Fruit fly (Drosophila melanogaster) whole organism, embryonic: ENCODE measurements around the gene PAPLA1.
A peak's percentile ranks its signal among the peaks of the same experiment; 100 is the strongest.

ENCODE experiments used
- Abd-B ChIP-seq: fragments of 200-800 bp; sonication (Bioruptor generic); optimal IDR thresholded peaks from 2 replicates; lab custom pipeline; 2018; ENCODE audit warnings: missing biosample characterization, mild to moderate bottlenecking, missing genetic modification characterization, moderate library complexity
- Ada2b ChIP-seq: fragments of 200-800 bp; sonication (Bioruptor generic); IDR thresholded peaks from 2 replicates; pipeline ENCODE4 v1.3.6; 2022; ENCODE audit warnings: missing biosample characterization, missing genetic modification characterization
- B-H2 ChIP-seq: fragments of 200-800 bp; sonication (Bioruptor generic); optimal IDR thresholded peaks from 2 replicates; lab custom pipeline; 2018; ENCODE audit warnings: missing biosample characterization, mild to moderate bottlenecking, missing genetic modification characterization
- CG10147 ChIP-seq: fragments of 200-800 bp; sonication (Bioruptor generic); optimal IDR thresholded peaks from 2 replicates; lab custom pipeline; 2019; ENCODE audit warnings: missing biosample characterization, mild to moderate bottlenecking, missing genetic modification characterization, moderate library complexity
- CG11695 ChIP-seq: fragments of 200-800 bp; sonication (Bioruptor generic); IDR thresholded peaks from 3 replicates; pipeline ENCODE4 v1.3.6; 2022; ENCODE audit warnings: missing biosample characterization, missing genetic modification characterization
- CG11696 ChIP-seq: fragments of 200-800 bp; sonication (Bioruptor generic); IDR thresholded peaks from 2 replicates; pipeline ENCODE4 v1.3.6; 2022; ENCODE audit warnings: missing biosample characterization, missing genetic modification characterization
- CG12071 ChIP-seq: fragments of 200-800 bp; sonication (Bioruptor generic); optimal IDR thresholded peaks from 3 replicates; lab custom pipeline; 2018; ENCODE audit warnings: missing biosample characterization, mild to moderate bottlenecking, missing genetic modification characterization
- CG12104 ChIP-seq: fragments of 200-800 bp; sonication (Bioruptor generic); optimal IDR thresholded peaks from 3 replicates; lab custom pipeline; 2016; ENCODE audit warnings: missing biosample characterization, missing genetic modification characterization
- CG12391 ChIP-seq: fragments of 200-800 bp; sonication (Bioruptor generic); optimal IDR thresholded peaks from 3 replicates; lab custom pipeline; 2018; ENCODE audit warnings: missing biosample characterization, mild to moderate bottlenecking, missing genetic modification characterization, moderate library complexity
- CG12769 ChIP-seq: fragments of 200-800 bp; sonication (Bioruptor generic); optimal IDR thresholded peaks from 2 replicates; lab custom pipeline; 2019; ENCODE audit warnings: missing biosample characterization, mild to moderate bottlenecking, missing genetic modification characterization, moderate library complexity
- CG15269 ChIP-seq: fragments of 200-800 bp; sonication (Bioruptor generic); optimal IDR thresholded peaks from 2 replicates; lab custom pipeline; 2018; ENCODE audit warnings: missing biosample characterization, mild to moderate bottlenecking, missing genetic modification characterization, moderate library complexity
- CG15696 ChIP-seq: fragments of 200-800 bp; sonication (Bioruptor generic); optimal IDR thresholded peaks from 2 replicates; lab custom pipeline; 2019; ENCODE audit warnings: missing biosample characterization, mild to moderate bottlenecking, missing genetic modification characterization, moderate library complexity
- CG17359 ChIP-seq: fragments of 200-800 bp; sonication (Bioruptor generic); optimal IDR thresholded peaks from 3 replicates; lab custom pipeline; 2018; ENCODE audit warnings: missing biosample characterization, mild to moderate bottlenecking, missing genetic modification characterization, moderate library complexity
- CG17612 ChIP-seq: fragments of 200-800 bp; sonication (Bioruptor generic); IDR thresholded peaks from 2 replicates; pipeline ENCODE4 v1.3.6; 2022; ENCODE audit warnings: missing biosample characterization, missing genetic modification characterization
- CG18262 ChIP-seq: fragments of 200-800 bp; optimal IDR thresholded peaks from 3 replicates; lab custom pipeline; 2019; ENCODE audit warnings: missing biosample characterization, mild to moderate bottlenecking, missing genetic modification characterization, moderate library complexity
- CG2712 ChIP-seq: fragments of 200-800 bp; optimal IDR thresholded peaks from 3 replicates; lab custom pipeline; 2019; ENCODE audit warnings: missing biosample characterization, mild to moderate bottlenecking, missing genetic modification characterization, moderate library complexity
- CG3726 ChIP-seq: fragments of 200-800 bp; sonication (Bioruptor generic); IDR thresholded peaks from 3 replicates; pipeline ENCODE4, ENCODE4 v1.3.6; 2022; ENCODE audit warnings: missing biosample characterization, missing genetic modification characterization
- CG3995 ChIP-seq: fragments of 200-800 bp; sonication (Bioruptor generic); optimal IDR thresholded peaks from 3 replicates; lab custom pipeline; 2016; ENCODE audit warnings: missing biosample characterization, missing genetic modification characterization
- CG42726 ChIP-seq: fragments of 200-800 bp; sonication (Bioruptor generic); IDR thresholded peaks from 2 replicates; pipeline ENCODE4 v1.3.6; 2022; ENCODE audit warnings: missing biosample characterization, missing genetic modification characterization; ENCODE audit not compliant: partially characterized antibody
- CG4617 ChIP-seq: fragments of 200-800 bp; sonication (Bioruptor generic); optimal IDR thresholded peaks from 3 replicates; lab custom pipeline; 2016; ENCODE audit warnings: missing biosample characterization, missing genetic modification characterization, borderline replicate concordance
- CG8281 ChIP-seq: fragments of 200-800 bp; sonication (Bioruptor generic); optimal IDR thresholded peaks from 2 replicates; lab custom pipeline; 2018; ENCODE audit warnings: missing biosample characterization, mild to moderate bottlenecking, missing genetic modification characterization, moderate library complexity
- CG8944 ChIP-seq: fragments of 200-800 bp; sonication (Bioruptor generic); optimal IDR thresholded peaks from 3 replicates; lab custom pipeline; 2016; ENCODE audit warnings: missing biosample characterization, missing genetic modification characterization
- CG9437 ChIP-seq: fragments of 200-800 bp; sonication (Bioruptor generic); optimal IDR thresholded peaks from 2 replicates; lab custom pipeline; 2018; ENCODE audit warnings: missing biosample characterization, mild to moderate bottlenecking, missing genetic modification characterization
- CG9609 ChIP-seq: fragments of 200-800 bp; sonication (Bioruptor generic); optimal IDR thresholded peaks from 3 replicates; lab custom pipeline; 2016; ENCODE audit warnings: missing biosample characterization, missing genetic modification characterization
- D19A ChIP-seq: fragments of 200-800 bp; optimal IDR thresholded peaks from 3 replicates; lab custom pipeline; 2019; ENCODE audit warnings: missing biosample characterization, mild to moderate bottlenecking, missing genetic modification characterization, moderate library complexity
- Fer1 ChIP-seq: fragments of 200-800 bp; sonication (Bioruptor generic); optimal IDR thresholded peaks from 2 replicates; lab custom pipeline; 2017; ENCODE audit warnings: missing biosample characterization, mild to moderate bottlenecking, missing genetic modification characterization
- Gsc ChIP-seq: fragments of 200-800 bp; sonication (Bioruptor generic); IDR thresholded peaks from 2 replicates; pipeline ENCODE4 v1.3.6; 2022; ENCODE audit warnings: missing biosample characterization, missing genetic modification characterization
- HLHmδ ChIP-seq: fragments of 200-800 bp; sonication (Bioruptor generic); optimal IDR thresholded peaks from 2 replicates; lab custom pipeline; 2018; ENCODE audit warnings: missing biosample characterization, mild to moderate bottlenecking, missing genetic modification characterization, moderate library complexity
- Hand ChIP-seq: fragments of 200-800 bp; sonication (Bioruptor generic); optimal IDR thresholded peaks from 2 replicates; lab custom pipeline; 2017; ENCODE audit warnings: mild to moderate bottlenecking, missing biosample characterization, missing genetic modification reagents, missing genetic modification characterization
- NFAT ChIP-seq: fragments of 200-800 bp; sonication (Bioruptor generic); IDR thresholded peaks from 2 replicates; pipeline ENCODE4 v1.3.6; 2022; ENCODE audit warnings: missing biosample characterization, missing genetic modification characterization
- Rfx ChIP-seq: fragments of 200-800 bp; sonication (Bioruptor generic); IDR thresholded peaks from 2 replicates; pipeline ENCODE4 v1.3.6; 2022; ENCODE audit warnings: missing biosample characterization, missing genetic modification characterization
- Rx ChIP-seq: fragments of 200-800 bp; sonication (Bioruptor generic); IDR thresholded peaks from 2 replicates; pipeline ENCODE4 v1.3.6; 2022; ENCODE audit warnings: missing biosample characterization, missing genetic modification characterization
- TFAM ChIP-seq: fragments of 200-800 bp; sonication (Bioruptor generic); optimal IDR thresholded peaks from 2 replicates; lab custom pipeline; 2017; ENCODE audit warnings: missing biosample characterization, missing genetic modification characterization, inconsistent platforms
- Trl ChIP-seq, 3 experiments: fragments of >200 bp in 2 of 3; fragments of 200-800 bp in 1 of 3; sonication (Bioruptor generic) in 1 of 3; optimal IDR thresholded peaks; 2 replicates in 1 of 3; 3 replicates in 2 of 3; lab custom pipeline; 2016 to 2017; ENCODE audit warnings: missing biosample characterization in 1 of 3, missing genetic modification characterization in 1 of 3
- ase ChIP-seq: fragments of 200-800 bp; sonication (Bioruptor generic); IDR thresholded peaks from 3 replicates; pipeline ENCODE4 v1.3.6; 2022; ENCODE audit warnings: missing biosample characterization, missing genetic modification characterization
- bigmax ChIP-seq: fragments of 200-800 bp; sonication (Bioruptor generic); optimal IDR thresholded peaks from 2 replicates; lab custom pipeline; 2018; ENCODE audit warnings: missing biosample characterization, mild to moderate bottlenecking, missing genetic modification characterization
- chif ChIP-seq, 2 experiments: fragments of 200-800 bp; sonication (Bioruptor generic); optimal IDR thresholded peaks; 3 replicates each; lab custom pipeline; 2016; ENCODE audit warnings: missing biosample characterization in 2 of 2, missing genetic modification characterization in 2 of 2
- chinmo ChIP-seq: fragments of 200-800 bp; sonication (Bioruptor generic); IDR thresholded peaks from 4 replicates; pipeline ENCODE4 v1.3.6; 2022; ENCODE audit warnings: missing biosample characterization, missing genetic modification characterization; ENCODE audit not compliant: partially characterized antibody
- dimm ChIP-seq: fragments of 200-800 bp; sonication (Bioruptor generic); IDR thresholded peaks from 2 replicates; pipeline ENCODE4 v1.3.6; 2022; ENCODE audit warnings: missing biosample characterization, missing genetic modification characterization
- eve ChIP-seq, 2 experiments: fragments of >200 bp; optimal IDR thresholded peaks; 2 replicates each; lab custom pipeline; 2017; ENCODE audit warnings: missing biosample characterization in 2 of 2, missing genetic modification characterization in 2 of 2
- gcm ChIP-seq: fragments of 200-800 bp; sonication (Bioruptor generic); optimal IDR thresholded peaks from 2 replicates; lab custom pipeline; 2019; ENCODE audit warnings: missing biosample characterization, mild to moderate bottlenecking, missing genetic modification characterization, moderate library complexity
- luna ChIP-seq: fragments of 200-800 bp; sonication (Bioruptor generic); optimal IDR thresholded peaks from 2 replicates; lab custom pipeline; 2016; ENCODE audit warnings: missing biosample characterization, missing genetic modification characterization
- prd ChIP-seq, 3 experiments: fragments of >200 bp in 2 of 3; fragments of 200-800 bp in 1 of 3; sonication (Bioruptor generic) in 1 of 3; optimal IDR thresholded peaks in 2 of 3; IDR thresholded peaks in 1 of 3; 2 replicates in 2 of 3; 3 replicates in 1 of 3; pipeline versions ENCODE4 v1.3.6 to Lab custom; 2017 to 2022; ENCODE audit warnings: missing biosample characterization in 1 of 3, missing genetic modification characterization in 1 of 3
- rib ChIP-seq: fragments of 200-800 bp; sonication (Bioruptor generic); IDR thresholded peaks from 2 replicates; pipeline ENCODE4 v1.3.6; 2022; ENCODE audit warnings: missing biosample characterization, missing genetic modification characterization
- ssp ChIP-seq: fragments of 200-800 bp; sonication (Bioruptor generic); IDR thresholded peaks from 2 replicates; pipeline ENCODE4 v1.3.6; 2022; ENCODE audit warnings: missing biosample characterization, missing genetic modification characterization
- sug ChIP-seq: fragments of 200-800 bp; optimal IDR thresholded peaks from 2 replicates; lab custom pipeline; 2019; ENCODE audit warnings: missing biosample characterization, mild to moderate bottlenecking, missing genetic modification characterization, moderate library complexity
- unpg ChIP-seq: fragments of 200-800 bp; sonication (Bioruptor generic); optimal IDR thresholded peaks from 3 replicates; lab custom pipeline; 2018; ENCODE audit warnings: missing biosample characterization, mild to moderate bottlenecking, missing genetic modification characterization, moderate library complexity
- zen ChIP-seq: fragments of 200-800 bp; sonication (Bioruptor generic); optimal IDR thresholded peaks from 3 replicates; lab custom pipeline; 2018; ENCODE audit warnings: missing biosample characterization, mild to moderate bottlenecking, missing genetic modification characterization, moderate library complexity

PAPLA1 gene

DNA sequence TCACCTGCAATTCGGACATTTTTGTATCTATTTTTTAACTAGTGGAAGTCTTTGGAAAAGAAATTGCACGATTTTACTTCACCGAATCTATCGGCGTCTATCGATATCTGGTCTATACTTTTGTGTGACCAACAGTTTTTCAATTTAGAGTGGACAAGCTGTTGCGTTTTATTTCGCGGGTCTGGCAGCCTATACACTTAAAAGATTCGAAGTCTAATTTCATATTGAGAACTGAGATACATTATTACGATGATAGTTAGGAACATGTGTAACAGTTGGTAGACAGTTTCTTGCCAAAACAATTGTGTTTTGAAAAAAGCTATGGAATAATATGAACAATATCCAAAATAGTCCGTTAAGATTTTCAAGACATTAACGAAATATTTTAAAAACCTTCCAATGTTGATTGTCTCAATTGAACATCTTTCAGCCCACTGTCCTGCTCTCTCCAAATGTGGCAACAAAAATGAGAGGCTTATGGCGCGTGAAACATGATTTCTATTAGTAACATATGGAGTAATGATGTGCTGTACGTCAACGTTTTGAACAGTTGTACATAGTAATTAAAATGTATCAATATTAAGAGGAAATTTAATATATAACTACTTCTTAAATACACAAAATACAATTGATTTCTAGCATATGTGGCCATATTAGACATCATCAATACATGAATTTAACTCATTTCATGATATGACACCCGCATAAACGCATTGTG is 3.0 kb upstream of the PAPLA1 start, which contains the start of gene Acbp1 (continued):
- TF ChIP-seq CG2712 (peak; percentile 99), CG17359 (tag; lab: Kevin White, UChicago) (peak; percentile 96), CG10147 (peak; percentile 98), Ada2b (GFP tag; lab: Robert Waterston, UW) (peak; percentile 88), bigmax (GFP tag; lab: Kevin White, UChicago) (peak; percentile 74), chif (GFP tag; optimal IDR thresholded peaks at IDR 0.05; lab: Kevin White, UChicago) (peak; percentile 91 to 95), luna (GFP tag; lab: Kevin White, UChicago) (peak; percentile 90), CG9609 (GFP tag; lab: Kevin White, UChicago) (peak; percentile 96), chinmo (GFP tag; lab: Robert Waterston, UW) (peak; percentile 57; the same call in 1 of the 4 replicates), CG3726 (peak; percentile 70; the same call in 2 of the 3 replicates), CG3995 (GFP tag; lab: Kevin White, UChicago) (peak; percentile 61), CG4617 (GFP tag; lab: Kevin White, UChicago) (peak; percentile 82), ssp (GFP tag; lab: Robert Waterston, UW) (peak; percentile 87), CG12071 (GFP tag; lab: Kevin White, UChicago) (peak; percentile 97), rib (GFP tag; lab: Robert Waterston, UW) (peak; percentile 84), CG8281 (peak; percentile 88), CG15269 (peak; percentile 97), gcm (peak; percentile 99), prd (optimal IDR thresholded peaks at IDR 0.05; lab: Kevin White, UChicago) (no peak), prd (GFP tag; IDR thresholded peaks at IDR 0.05; lab: Robert Waterston, UW) (peak; percentile 92), CG12104 (peak; percentile 91), CG8944 (GFP tag; lab: Kevin White, UChicago) (peak; percentile 95), CG11696 (GFP tag; lab: Robert Waterston, UW) (peak; percentile 77), unpg (GFP tag; lab: Kevin White, UChicago) (peak; percentile 99), CG9437 (peak; percentile 93), B-H2 (peak; percentile 97), NFAT (peak; percentile 88), TFAM (GFP tag; lab: Kevin White, UChicago) (peak; percentile 84), CG12769 (tag; lab: Kevin White, UChicago) (peak; percentile 97), CG11695 (peak; percentile 94), Abd-B (GFP tag; lab: Kevin White, UChicago) (peak; percentile 91), CG42726 (GFP tag; lab: Robert Waterston, UW) (peak; percentile 74), eve (GFP tag; optimal IDR thresholded peaks at IDR 0.05; lab: Kevin White, UChicago) (peak in 1 of 2 experiments; percentile 99), dimm (GFP tag; lab: Robert Waterston, UW) (peak; percentile 79), zen (peak; percentile 96), Gsc (GFP tag; lab: Robert Waterston, UW) (no peak), Rfx (peak; percentile 92), Fer1 (peak; percentile 99), CG12391 (tag; lab: Kevin White, UChicago) (peak; percentile 99), CG18262 (tag; lab: Kevin White, UChicago) (peak; percentile 99), sug (tag; lab: Kevin White, UChicago) (peak; percentile 97), Hand (GFP tag; lab: Kevin White, UChicago) (peak; percentile 99), Trl (optimal IDR thresholded peaks at IDR 0.05; lab: Kevin White, UChicago) (peak; percentile 82 to 93), Trl (GFP tag; optimal IDR thresholded peaks at IDR 0.05; lab: Kevin White, UChicago) (peak; percentile 97), Rx (GFP tag; lab: Robert Waterston, UW) (peak; percentile 80), CG17612 (GFP tag; lab: Robert Waterston, UW) (peak; percentile 80), D19A (peak; percentile 97), ase (peak; percentile 90), HLHmδ (GFP tag; lab: Kevin White, UChicago) (no peak), CG15696 (tag; lab: Kevin White, UChicago) (peak; percentile 96)
